Worm (Caenorhabditis elegans): ENCODE measurements around the gene msp-31.

msp-31 gene

DNA sequence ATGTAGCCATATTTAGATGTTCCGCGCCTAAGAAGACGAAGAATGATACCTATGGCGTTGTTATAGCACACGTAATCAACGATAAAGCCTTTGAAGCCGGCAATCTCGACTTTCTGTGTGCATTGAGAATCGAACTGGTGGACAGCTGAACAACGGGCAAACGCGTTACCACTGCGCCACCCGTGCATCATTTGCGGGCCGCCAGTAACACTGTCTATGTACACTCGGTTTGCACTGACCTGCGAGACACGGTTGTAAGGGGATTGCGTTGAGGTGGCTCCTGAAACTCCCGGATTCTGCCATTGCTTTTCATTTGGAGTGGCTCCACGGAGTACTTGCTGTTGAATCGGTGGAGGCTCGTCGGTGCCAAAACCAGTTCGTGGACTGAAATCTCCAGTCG, 26.0 kb upstream of the msp-31 start (continued):
- TF ChIP-seq F57A8.1 (GFP tag; optimal IDR thresholded peaks at IDR 0.05) = no peak
- TF ChIP-seq F52B5.7 (tag; optimal IDR thresholded peaks at IDR 0.05) = peak; percentile 91
- TF ChIP-seq let-607 (tag; optimal IDR thresholded peaks at IDR 0.05) = peak in 1 of 2 experiments; percentile 40
- TF ChIP-seq ztf-25 (GFP tag; IDR thresholded peaks at IDR 0.05) = no peak
- no peak for TF ChIP-seq T26A5.8 (tag; optimal IDR thresholded peaks at IDR 0.05)
- TF ChIP-seq let-526 (GFP tag; IDR thresholded peaks at IDR 0.05) = peak; percentile 74; the same call in 1 of the 2 replicates
- no peak for TF ChIP-seq nfya-1 (tag; optimal IDR thresholded peaks at IDR 0.05; ENCODE audit: borderline replicate concordance, insufficient read depth)
- TF ChIP-seq die-1 (tag; optimal IDR thresholded peaks at IDR 0.05) = peak; percentile 64
- TF ChIP-seq attf-3 (GFP tag; conservative IDR thresholded peaks at IDR 0.05) = 0 out of 2 replicates have a peak, but pooled peaks have one; percentile 12
- peak; percentile 83 for TF ChIP-seq ama-1 (optimal IDR thresholded peaks at IDR 0.05)
- TF ChIP-seq ama-1 (GFP tag; optimal IDR thresholded peaks at IDR 0.05) = peak; percentile 31 to 54
- peak; percentile 82 for TF ChIP-seq chd-7 (tag; optimal IDR thresholded peaks at IDR 0.05)
- TF ChIP-seq lsl-1 (GFP tag; optimal IDR thresholded peaks at IDR 0.05) = peak; percentile 48
- TF ChIP-seq nfya-2 (GFP tag; IDR thresholded peaks at IDR 0.05) = no peak
- TF ChIP-seq nhr-179 (tag; optimal IDR thresholded peaks at IDR 0.05) = no peak
- TF ChIP-seq snpc-1.3 (tag; optimal IDR thresholded peaks at IDR 0.05; ENCODE audit: insufficient read depth) = peak; percentile 42
- peak; percentile 78 for TF ChIP-seq fkh-3 (tag; optimal IDR thresholded peaks at IDR 0.05)
- peak; percentile 33 for TF ChIP-seq ceh-79 (tag; optimal IDR thresholded peaks at IDR 0.05)
- TF ChIP-seq C06A6.2 (GFP tag; conservative IDR thresholded peaks at IDR 0.05) = no peak; the same call in 1 of the 2 replicates
- peak; percentile 53 to 78 for TF ChIP-seq rec-8 (tag; optimal IDR thresholded peaks at IDR 0.05)
- peak; percentile 83 for TF ChIP-seq zfh-2 (GFP tag; conservative IDR thresholded peaks at IDR 0.05)
- TF ChIP-seq F22D6.2 (tag; optimal IDR thresholded peaks at IDR 0.05) = peak; percentile 46
- no peak for TF ChIP-seq pha-4 (tag; optimal IDR thresholded peaks at IDR 0.05)
- 0 out of 2 replicates have a peak, but pooled peaks have one; percentile 38 for TF ChIP-seq bed-1 (GFP tag; IDR thresholded peaks at IDR 0.05)
- TF ChIP-seq B0035.1 (tag; optimal IDR thresholded peaks at IDR 0.05) = no peak
- TF ChIP-seq mcd-1 (GFP tag; IDR thresholded peaks at IDR 0.05) = peak; percentile 65
- peak in 1 of 3 experiments; percentile 30 for TF ChIP-seq lin-35 (GFP tag; optimal IDR thresholded peaks at IDR 0.05)
- TF ChIP-seq dpl-1 (GFP tag; optimal IDR thresholded peaks at IDR 0.05) = no peak
- TF ChIP-seq F23B12.7 (tag; optimal IDR thresholded peaks at IDR 0.05; ENCODE audit: insufficient read depth) = peak; percentile 38
- TF ChIP-seq unc-130 (GFP tag; optimal IDR thresholded peaks at IDR 0.05) = peak; percentile 46
- TF ChIP-seq B0261.1 (tag; optimal IDR thresholded peaks at IDR 0.05) = peak; percentile 79
- peak; percentile 84 for TF ChIP-seq hrde-1 (tag; optimal IDR thresholded peaks at IDR 0.05; ENCODE audit: borderline replicate concordance)
- no peak for TF ChIP-seq unc-62 (GFP tag; optimal IDR thresholded peaks at IDR 0.05)
- TF ChIP-seq gei-17 (GFP tag; optimal IDR thresholded peaks at IDR 0.05) = peak; percentile 21
- TF ChIP-seq egl-44 (GFP tag; IDR thresholded peaks at IDR 0.05) = 0 out of 2 replicates have a peak, but pooled peaks have one; percentile 52
- peak; percentile 83 for TF ChIP-seq nhr-90 (tag; optimal IDR thresholded peaks at IDR 0.05)
- TF ChIP-seq snpc-3.4 (tag; optimal IDR thresholded peaks at IDR 0.05) = no peak
- TF ChIP-seq attf-5 (GFP tag; optimal IDR thresholded peaks at IDR 0.05) = peak; percentile 51
- peak; percentile 67 for TF ChIP-seq Y95B8A.8 (GFP tag; IDR thresholded peaks at IDR 0.05)
- peak; percentile 66 for TF ChIP-seq lin-54 (GFP tag; optimal IDR thresholded peaks at IDR 0.05)
- TF ChIP-seq hsf-1 (GFP tag; IDR thresholded peaks at IDR 0.05) = peak; percentile 32; the same call in 1 of the 2 replicates
- no peak for TF ChIP-seq bed-2 (GFP tag; IDR thresholded peaks at IDR 0.05)
- TF ChIP-seq mes-4 (tag; optimal IDR thresholded peaks at IDR 0.05) = peak; percentile 76
- no peak for TF ChIP-seq dpff-1 (tag; optimal IDR thresholded peaks at IDR 0.05)
- no peak for TF ChIP-seq F37B4.10 (GFP tag; IDR thresholded peaks at IDR 0.05)
- no peak for TF ChIP-seq B0019.2 (GFP tag; conservative IDR thresholded peaks at IDR 0.05)
- peak; percentile 46 for TF ChIP-seq F49E8.2 (tag; optimal IDR thresholded peaks at IDR 0.05; ENCODE audit: insufficient read depth)
